Worm (Caenorhabditis elegans) whole organism, mixed stage, embryonic: ENCODE data around the gene kin-34.

ENCODE experiments used
- cnd-1 ChIP-seq: fragments of 200-800 bp; sonication (Bioruptor generic); optimal IDR thresholded peaks from 2 replicates; lab custom pipeline; 2018; ENCODE audit warnings: mild to moderate bottlenecking, missing genetic modification characterization, missing compliant biosample characterization
- mep-1 ChIP-seq: fragments of 150-350 bp; optimal IDR thresholded peaks from 2 replicates; lab custom pipeline; 2017; ENCODE audit warnings: missing biosample characterization, missing genetic modification reagents, missing genetic modification characterization, inconsistent platforms
- unc-62 ChIP-seq: fragments of 150-350 bp; optimal IDR thresholded peaks from 2 replicates; lab custom pipeline; 2014; ENCODE audit warnings: missing biosample characterization, missing genetic modification reagents, missing genetic modification characterization
- ztf-11 ChIP-seq: fragments of 150-350 bp; optimal IDR thresholded peaks from 2 replicates; lab custom pipeline; 2014; ENCODE audit warnings: missing biosample characterization, missing genetic modification characterization

- TF ChIP-seq cnd-1 (tag; lab: Kevin White, UChicago) (no peak), ztf-11 (tag; lab: Kevin White, UChicago) (no peak), unc-62 (GFP tag; lab: Kevin White, UChicago) (no peak), mep-1 (no peak)
Measured at ce11 chrV:216847-217246, 29.1 kb downstream of the kin-34 start, which contains the start of gene srh-78.
